Fruit fly (Drosophila melanogaster) whole organism, embryonic: ENCODE measurements around the gene CG11892.

Source experiments
- Atf6 ChIP-seq: fragments of 200-800 bp; sonication (Bioruptor generic); IDR thresholded peaks from 2 replicates; pipeline ENCODE4 v1.3.6; 2022; ENCODE audit warnings: missing biosample characterization, missing genetic modification characterization
- B-H2 ChIP-seq: fragments of 200-800 bp; sonication (Bioruptor generic); optimal IDR thresholded peaks from 2 replicates; lab custom pipeline; 2018; ENCODE audit warnings: missing biosample characterization, mild to moderate bottlenecking, missing genetic modification characterization
- Blimp-1 ChIP-seq: fragments of 200-800 bp; sonication (Bioruptor generic); optimal IDR thresholded peaks from 3 replicates; lab custom pipeline; 2018; ENCODE audit warnings: missing biosample characterization, missing genetic modification characterization, mild to moderate bottlenecking, moderate library complexity, missing genetic modification reagents
- C15 ChIP-seq: fragments of 200-800 bp; sonication (Bioruptor generic); IDR thresholded peaks from 3 replicates; pipeline ENCODE4 v1.3.6; 2022; ENCODE audit warnings: missing biosample characterization, missing genetic modification characterization
- CG11560 ChIP-seq: fragments of 200-800 bp; sonication (Bioruptor generic); IDR thresholded peaks from 3 replicates; pipeline ENCODE4 v1.3.6; 2022; ENCODE audit warnings: missing biosample characterization, missing genetic modification characterization
- CG12071 ChIP-seq: fragments of 200-800 bp; sonication (Bioruptor generic); optimal IDR thresholded peaks from 3 replicates; lab custom pipeline; 2018; ENCODE audit warnings: missing biosample characterization, mild to moderate bottlenecking, missing genetic modification characterization
- CG13775 ChIP-seq: fragments of 200-800 bp; sonication (Bioruptor generic); optimal IDR thresholded peaks from 3 replicates; lab custom pipeline; 2017; ENCODE audit warnings: missing biosample characterization, mild to moderate bottlenecking, missing genetic modification characterization
- CG14667 ChIP-seq: fragments of 200-800 bp; sonication (Bioruptor generic); IDR thresholded peaks from 2 replicates; pipeline ENCODE4 v1.3.6; 2022; ENCODE audit warnings: missing biosample characterization, missing genetic modification characterization
- CG14860 ChIP-seq: fragments of 200-800 bp; sonication (Bioruptor generic); IDR thresholded peaks from 3 replicates; pipeline ENCODE4 v1.3.6; 2022; ENCODE audit warnings: missing biosample characterization, missing genetic modification characterization; ENCODE audit not compliant: partially characterized antibody
- CG15011 ChIP-seq: fragments of 200-800 bp; sonication (Bioruptor generic); optimal IDR thresholded peaks from 3 replicates; lab custom pipeline; 2018; ENCODE audit warnings: missing biosample characterization, mild to moderate bottlenecking, missing genetic modification characterization
- CG1603 ChIP-seq: fragments of 200-800 bp; sonication (Bioruptor generic); optimal IDR thresholded peaks from 2 replicates; lab custom pipeline; 2019; ENCODE audit warnings: missing biosample characterization, mild to moderate bottlenecking, missing genetic modification characterization, moderate library complexity
- CG17361 ChIP-seq: fragments of 200-800 bp; sonication (Bioruptor generic); IDR thresholded peaks from 3 replicates; pipeline ENCODE4 v1.3.6; 2022; ENCODE audit warnings: missing biosample characterization, missing genetic modification characterization
- CG17802 ChIP-seq: fragments of 200-800 bp; sonication (Bioruptor generic); optimal IDR thresholded peaks from 2 replicates; lab custom pipeline; 2018; ENCODE audit warnings: missing biosample characterization, mild to moderate bottlenecking, missing genetic modification characterization, moderate library complexity
- CG34422 ChIP-seq: fragments of 200-800 bp; sonication (Bioruptor generic); IDR thresholded peaks from 3 replicates; pipeline ENCODE4 v1.3.6; 2022; ENCODE audit warnings: missing biosample characterization, missing genetic modification characterization
- CG3847 ChIP-seq: fragments of 200-800 bp; sonication (Bioruptor generic); IDR thresholded peaks from 2 replicates; pipeline ENCODE4 v1.3.6; 2022; ENCODE audit warnings: missing biosample characterization, missing genetic modification characterization
- CG43689 ChIP-seq: fragments of 200-800 bp; sonication (Bioruptor generic); IDR thresholded peaks from 2 replicates; pipeline ENCODE4 v1.3.6; 2022; ENCODE audit warnings: missing biosample characterization, missing genetic modification characterization
- CG4707 ChIP-seq: fragments of 200-800 bp; sonication (Bioruptor generic); optimal IDR thresholded peaks from 2 replicates; lab custom pipeline; 2018; ENCODE audit warnings: missing biosample characterization, mild to moderate bottlenecking, missing genetic modification characterization, moderate library complexity
- CG8290 ChIP-seq, 3 experiments: fragments of 200-800 bp; sonication (Bioruptor generic); optimal IDR thresholded peaks; 2 replicates each; lab custom pipeline; 2016 to 2019; ENCODE audit warnings: missing biosample characterization in 3 of 3, missing genetic modification characterization in 3 of 3, mild to moderate bottlenecking in 2 of 3, moderate library complexity in 1 of 3
- CG8359 ChIP-seq: fragments of 200-800 bp; sonication (Bioruptor generic); optimal IDR thresholded peaks from 2 replicates; lab custom pipeline; 2017; ENCODE audit warnings: missing biosample characterization, mild to moderate bottlenecking, missing genetic modification characterization, borderline replicate concordance
- CG8944 ChIP-seq: fragments of 200-800 bp; sonication (Bioruptor generic); optimal IDR thresholded peaks from 3 replicates; lab custom pipeline; 2016; ENCODE audit warnings: missing biosample characterization, missing genetic modification characterization
- CG9215 ChIP-seq: fragments of 200-800 bp; sonication (Bioruptor generic); IDR thresholded peaks from 2 replicates; pipeline ENCODE4 v1.3.6; 2022; ENCODE audit warnings: missing biosample characterization, missing genetic modification characterization
- ERR ChIP-seq: fragments of 200-800 bp; sonication (Bioruptor generic); optimal IDR thresholded peaks from 2 replicates; lab custom pipeline; 2016; ENCODE audit warnings: missing biosample characterization, missing genetic modification characterization
- Fer3 ChIP-seq: fragments of 200-800 bp; sonication (Bioruptor generic); optimal IDR thresholded peaks from 2 replicates; lab custom pipeline; 2018; ENCODE audit warnings: missing biosample characterization, mild to moderate bottlenecking, missing genetic modification characterization, moderate library complexity
- Hey ChIP-seq: fragments of 200-800 bp; sonication (Bioruptor generic); optimal IDR thresholded peaks from 3 replicates; lab custom pipeline; 2018; ENCODE audit warnings: missing biosample characterization, mild to moderate bottlenecking, missing genetic modification characterization
- Hmr ChIP-seq: fragments of 200-800 bp; sonication (Bioruptor generic); optimal IDR thresholded peaks from 3 replicates; lab custom pipeline; 2017; ENCODE audit warnings: mild to moderate bottlenecking, missing biosample characterization, missing genetic modification reagents, missing genetic modification characterization
- Hr39 ChIP-seq: fragments of >200 bp; optimal IDR thresholded peaks from 2 replicates; lab custom pipeline; 2017
- Hr78 ChIP-seq, 2 experiments: fragments of 200-800 bp in 1 of 2; fragments of >200 bp in 1 of 2; sonication (Bioruptor generic) in 1 of 2; optimal IDR thresholded peaks; 2 replicates each; lab custom pipeline; 2017 to 2019; ENCODE audit warnings: missing biosample characterization in 2 of 2, missing genetic modification characterization in 2 of 2, mild to moderate bottlenecking in 1 of 2, moderate library complexity in 1 of 2
- MTF-1 ChIP-seq: fragments of 200-800 bp; sonication (Bioruptor generic); optimal IDR thresholded peaks from 2 replicates; lab custom pipeline; 2018; ENCODE audit warnings: missing biosample characterization, mild to moderate bottlenecking, missing genetic modification characterization, borderline replicate concordance
- Nf-YC ChIP-seq: fragments of 200-800 bp; optimal IDR thresholded peaks from 3 replicates; lab custom pipeline; 2019; ENCODE audit warnings: missing biosample characterization, mild to moderate bottlenecking, missing genetic modification characterization, moderate library complexity
- Oaz ChIP-seq: fragments of 200-800 bp; sonication (Bioruptor generic); IDR thresholded peaks from 2 replicates; pipeline ENCODE4 v1.3.6; 2022; ENCODE audit warnings: missing biosample characterization, missing genetic modification characterization
- Xrp1 ChIP-seq: fragments of 200-800 bp; sonication (Bioruptor generic); IDR thresholded peaks from 2 replicates; pipeline ENCODE4 v1.3.6; 2022; ENCODE audit warnings: missing biosample characterization, missing genetic modification characterization
- YL-1 ChIP-seq: fragments of 200-800 bp; sonication (Bioruptor generic); optimal IDR thresholded peaks from 3 replicates; lab custom pipeline; 2017; ENCODE audit warnings: missing biosample characterization, mild to moderate bottlenecking, missing genetic modification characterization
- cato ChIP-seq: fragments of 200-800 bp; sonication (Bioruptor generic); optimal IDR thresholded peaks from 2 replicates; lab custom pipeline; 2016; ENCODE audit warnings: missing biosample characterization, missing genetic modification characterization, borderline replicate concordance
- chn ChIP-seq: fragments of 200-800 bp; sonication (Bioruptor generic); optimal IDR thresholded peaks from 2 replicates; lab custom pipeline; 2016; ENCODE audit warnings: missing biosample characterization, missing genetic modification characterization
- da ChIP-seq: fragments of 200-800 bp; sonication (Bioruptor generic); optimal IDR thresholded peaks from 2 replicates; lab custom pipeline; 2016; ENCODE audit warnings: missing biosample characterization, missing genetic modification characterization
- dan ChIP-seq: fragments of 200-800 bp; sonication (Bioruptor generic); IDR thresholded peaks from 2 replicates; pipeline ENCODE4 v1.3.6; 2022; ENCODE audit warnings: missing biosample characterization, missing genetic modification characterization
- ems ChIP-seq: fragments of 200-800 bp; sonication (Bioruptor generic); optimal IDR thresholded peaks from 3 replicates; lab custom pipeline; 2016; ENCODE audit warnings: missing biosample characterization, missing genetic modification characterization
- esg ChIP-seq: fragments of 200-800 bp; sonication (Bioruptor generic); conservative IDR thresholded peaks from 2 replicates; pipeline ENCODE4 v1.3.6; 2022; ENCODE audit warnings: missing biosample characterization, missing genetic modification characterization
- fru ChIP-seq: fragments of >200 bp; optimal IDR thresholded peaks from 2 replicates; lab custom pipeline; 2017
- hb ChIP-seq: fragments of 200-800 bp; sonication (Bioruptor generic); IDR thresholded peaks from 3 replicates; pipeline ENCODE4 v1.3.6; 2022; ENCODE audit warnings: missing biosample characterization, missing genetic modification characterization; ENCODE audit not compliant: partially characterized antibody
- insv ChIP-seq, 2 experiments: fragments of 200-800 bp; sonication (Bioruptor generic); optimal IDR thresholded peaks; 3 replicates each; lab custom pipeline; 2016 to 2018; ENCODE audit warnings: missing biosample characterization in 2 of 2, missing genetic modification characterization in 2 of 2
- kni ChIP-seq: fragments of 200-800 bp; sonication (Bioruptor generic); optimal IDR thresholded peaks from 3 replicates; lab custom pipeline; 2017; ENCODE audit warnings: mild to moderate bottlenecking, missing biosample characterization, missing genetic modification reagents, missing genetic modification characterization
- luna ChIP-seq: fragments of 200-800 bp; sonication (Bioruptor generic); optimal IDR thresholded peaks from 2 replicates; lab custom pipeline; 2016; ENCODE audit warnings: missing biosample characterization, missing genetic modification characterization
- maf-S ChIP-seq: fragments of 200-800 bp; sonication (Bioruptor generic); optimal IDR thresholded peaks from 2 replicates; lab custom pipeline; 2016; ENCODE audit warnings: missing biosample characterization, missing genetic modification characterization
- pan ChIP-seq, 4 experiments: fragments of >200 bp in 3 of 4; fragments of 200-800 bp in 1 of 4; sonication (Bioruptor generic) in 1 of 4; optimal IDR thresholded peaks in 3 of 4; IDR thresholded peaks in 1 of 4; 2 replicates each; pipeline versions ENCODE4 v1.3.6 to Lab custom; 2017 to 2022; ENCODE audit warnings: missing biosample characterization in 2 of 4, missing genetic modification characterization in 2 of 4, mixed read lengths in 1 of 4
- salm ChIP-seq: fragments of 200-800 bp; sonication (Bioruptor generic); optimal IDR thresholded peaks from 2 replicates; lab custom pipeline; 2018; ENCODE audit warnings: missing biosample characterization, mild to moderate bottlenecking, missing genetic modification characterization
- shn ChIP-seq: fragments of 200-800 bp; sonication (Bioruptor generic); optimal IDR thresholded peaks from 3 replicates; lab custom pipeline; 2016; ENCODE audit warnings: missing biosample characterization, missing genetic modification characterization
- z ChIP-seq: fragments of 200-800 bp; sonication (Bioruptor generic); IDR thresholded peaks from 3 replicates; pipeline ENCODE4 v1.3.6; 2022; ENCODE audit warnings: missing biosample characterization, missing genetic modification characterization

CG11892 gene

dm6 chr3R:25281165-25281564 lies at the start of gene CG11892 (continued):
- TF ChIP-seq Hey (peak; percentile 53), Hmr (GFP tag; lab: Kevin White, UChicago) (peak; percentile 73), CG4707 (GFP tag; lab: Kevin White, UChicago) (peak; percentile 39), CG34422 (no peak), CG8359 (GFP tag; lab: Kevin White, UChicago) (peak; percentile 6), YL-1 (GFP tag; lab: Kevin White, UChicago) (peak; percentile 6), shn (GFP tag; lab: Kevin White, UChicago) (no peak), CG14667 (no peak), Atf6 (GFP tag; lab: Robert Waterston, UW) (peak; percentile 21; the same call in 1 of the 2 replicates), Xrp1 (GFP tag; lab: Robert Waterston, UW) (no peak), Hr39 (lab: Kevin White, UChicago) (no peak), B-H2 (GFP tag; lab: Kevin White, UChicago) (peak; percentile 19), CG15011 (GFP tag; lab: Kevin White, UChicago) (peak; percentile 31), cato (GFP tag; lab: Kevin White, UChicago) (no peak), pan (optimal IDR thresholded peaks at IDR 0.05; lab: Kevin White, UChicago) (no peak), pan (GFP tag; optimal IDR thresholded peaks at IDR 0.05 in 1 of 2, IDR thresholded peaks at IDR 0.05 in 1 of 2) (no peak), salm (tag; lab: Kevin White, UChicago) (peak; percentile 16), Nf-YC (no peak), fru (lab: Kevin White, UChicago) (no peak), insv (GFP tag; optimal IDR thresholded peaks at IDR 0.05; lab: Kevin White, UChicago) (no peak), CG43689 (GFP tag; lab: Robert Waterston, UW) (no peak), Blimp-1 (GFP tag; lab: Kevin White, UChicago) (no peak), chn (GFP tag; lab: Kevin White, UChicago) (no peak), MTF-1 (peak; percentile 69), da (GFP tag; lab: Kevin White, UChicago) (no peak), hb (GFP tag; lab: Robert Waterston, UW) (no peak)

dm6 chr3R:25232271-25232989 lies 48.9 kb upstream of the CG11892 start, which contains the start of gene Cad96Cb:
TSS of gene Cad96Cb (minus strand) at chr3R:25232321.
- TF ChIP-seq Blimp-1 (GFP tag; lab: Kevin White, UChicago) (peak; percentile 83), CG12071 (peak; percentile 43), ERR (GFP tag; lab: Kevin White, UChicago) (peak; percentile 54), CG8290 (GFP tag; optimal IDR thresholded peaks at IDR 0.05; lab: Kevin White, UChicago) (no peak), CG8290 (tag; optimal IDR thresholded peaks at IDR 0.05; lab: Kevin White, UChicago) (peak in 1 of 2 experiments; percentile 3), esg (GFP tag; lab: Robert Waterston, UW) (0 out of 2 replicates have a peak, but pooled peaks have one; percentile 46), maf-S (GFP tag; lab: Kevin White, UChicago) (peak; percentile 50), kni (GFP tag; lab: Kevin White, UChicago) (peak; percentile 53), C15 (GFP tag; lab: Robert Waterston, UW) (no peak; the same call in 2 of the 3 replicates), CG17802 (tag; lab: Kevin White, UChicago) (peak; percentile 66), luna (GFP tag; lab: Kevin White, UChicago) (no peak), Fer3 (tag; lab: Kevin White, UChicago) (peak; percentile 53), CG3847 (peak; percentile 41; the same call in 1 of the 2 replicates), CG9215 (GFP tag; lab: Robert Waterston, UW) (peak; percentile 40; the same call in 1 of the 2 replicates), dan (GFP tag; lab: Robert Waterston, UW) (peak; percentile 63; the same call in 1 of the 2 replicates), ems (GFP tag; lab: Kevin White, UChicago) (peak; percentile 76), Oaz (GFP tag; lab: Robert Waterston, UW) (0 out of 2 replicates have a peak, but pooled peaks have one; percentile 42), Hr78 (GFP tag; optimal IDR thresholded peaks at IDR 0.05; lab: Kevin White, UChicago) (peak in 1 of 2 experiments; percentile 85), CG14860 (GFP tag; lab: Robert Waterston, UW) (no peak), CG17361 (peak; percentile 97), CG1603 (tag; lab: Kevin White, UChicago) (peak; percentile 41), CG11560 (tag; lab: Robert Waterston, UW) (no peak), z (GFP tag; lab: Robert Waterston, UW) (no peak), CG13775 (peak; percentile 84), CG8944 (peak; percentile 75)
